Fruit fly (Drosophila melanogaster) whole organism, adult: ENCODE data around the gene Plzf.

ENCODE experiments used
- CG11617 ChIP-seq: fragments of 200-800 bp; sonication (Bioruptor generic); optimal IDR thresholded peaks from 2 replicates; lab custom pipeline; 2017; ENCODE audit warnings: mild to moderate bottlenecking, missing biosample characterization, missing genetic modification reagents, missing genetic modification characterization
- CG12768 ChIP-seq: fragments of 200-800 bp; sonication (Bioruptor generic); optimal IDR thresholded peaks from 2 replicates; lab custom pipeline; 2017; ENCODE audit warnings: missing biosample characterization, missing genetic modification characterization, mild to moderate bottlenecking, moderate library complexity, missing genetic modification reagents
- CG1620 ChIP-seq: fragments of 200-800 bp; sonication (Bioruptor generic); optimal IDR thresholded peaks from 2 replicates; lab custom pipeline; 2016; ENCODE audit warnings: missing biosample characterization, missing genetic modification characterization
- CG33017 ChIP-seq: fragments of 200-800 bp; sonication (Bioruptor generic); optimal IDR thresholded peaks from 2 replicates; lab custom pipeline; 2018; ENCODE audit warnings: missing biosample characterization, mild to moderate bottlenecking, missing genetic modification characterization, moderate library complexity
- CG5204 ChIP-seq: fragments of 200-800 bp; sonication (Bioruptor generic); optimal IDR thresholded peaks from 2 replicates; lab custom pipeline; 2016; ENCODE audit warnings: missing biosample characterization, missing genetic modification characterization
- CG7045 ChIP-seq: fragments of 200-800 bp; sonication (Bioruptor generic); optimal IDR thresholded peaks from 2 replicates; lab custom pipeline; 2017; ENCODE audit warnings: missing biosample characterization, mild to moderate bottlenecking, missing genetic modification characterization
- CG7101 ChIP-seq: fragments of 200-800 bp; sonication (Bioruptor generic); optimal IDR thresholded peaks from 2 replicates; lab custom pipeline; 2018; ENCODE audit warnings: missing biosample characterization, mild to moderate bottlenecking, missing genetic modification characterization, moderate library complexity
- Clk ChIP-seq: fragments of 200-800 bp; sonication (Bioruptor generic); optimal IDR thresholded peaks from 2 replicates; lab custom pipeline; 2017; ENCODE audit warnings: missing biosample characterization, missing genetic modification characterization
- Crg-1 ChIP-seq: fragments of 200-800 bp; sonication (Bioruptor generic); optimal IDR thresholded peaks from 2 replicates; lab custom pipeline; 2016; ENCODE audit warnings: missing biosample characterization, missing genetic modification characterization
- Hr96 ChIP-seq: fragments of 200-800 bp; sonication (Bioruptor generic); optimal IDR thresholded peaks from 2 replicates; lab custom pipeline; 2016; ENCODE audit warnings: missing biosample characterization, missing genetic modification characterization
- Mnt ChIP-seq: fragments of 200-800 bp; sonication (Bioruptor generic); optimal IDR thresholded peaks from 2 replicates; lab custom pipeline; 2016; ENCODE audit warnings: missing biosample characterization, mild to moderate bottlenecking, missing genetic modification characterization
- bab1 ChIP-seq: fragments of 200-800 bp; sonication (Bioruptor generic); optimal IDR thresholded peaks from 3 replicates; lab custom pipeline; 2019; ENCODE audit warnings: missing biosample characterization, mild to moderate bottlenecking, missing genetic modification characterization, moderate library complexity
- cic ChIP-seq: fragments of 200-800 bp; sonication (Bioruptor generic); optimal IDR thresholded peaks from 2 replicates; lab custom pipeline; 2017; ENCODE audit warnings: missing biosample characterization, mild to moderate bottlenecking, missing genetic modification characterization, moderate library complexity
- cnc ChIP-seq, 2 experiments: fragments of >200 bp; optimal IDR thresholded peaks; 2 replicates each; lab custom pipeline; 2017
- kay ChIP-seq: fragments of 200-800 bp; sonication (Bioruptor generic); peaks from one replicate; lab custom pipeline; 2016; ENCODE audit warnings: missing biosample characterization, missing genetic modification characterization, borderline replicate concordance
- ovo ChIP-seq: fragments of 200-800 bp; sonication (Bioruptor generic); optimal IDR thresholded peaks from 2 replicates; lab custom pipeline; 2016; ENCODE audit warnings: missing biosample characterization, missing genetic modification characterization
- pad ChIP-seq: fragments of 200-800 bp; sonication (Bioruptor generic); optimal IDR thresholded peaks from 3 replicates; lab custom pipeline; 2017; ENCODE audit warnings: missing biosample characterization, missing genetic modification characterization, mild to moderate bottlenecking, moderate library complexity, missing genetic modification reagents
- tj ChIP-seq: fragments of 200-800 bp; sonication (Bioruptor generic); optimal IDR thresholded peaks from 3 replicates; lab custom pipeline; 2017; ENCODE audit warnings: missing biosample characterization, mild to moderate bottlenecking, missing genetic modification characterization, moderate library complexity
- toe ChIP-seq: fragments of 200-800 bp; sonication (Bioruptor generic); optimal IDR thresholded peaks from 2 replicates; lab custom pipeline; 2016; ENCODE audit warnings: missing biosample characterization, missing genetic modification characterization

The Plzf gene

DNA sequence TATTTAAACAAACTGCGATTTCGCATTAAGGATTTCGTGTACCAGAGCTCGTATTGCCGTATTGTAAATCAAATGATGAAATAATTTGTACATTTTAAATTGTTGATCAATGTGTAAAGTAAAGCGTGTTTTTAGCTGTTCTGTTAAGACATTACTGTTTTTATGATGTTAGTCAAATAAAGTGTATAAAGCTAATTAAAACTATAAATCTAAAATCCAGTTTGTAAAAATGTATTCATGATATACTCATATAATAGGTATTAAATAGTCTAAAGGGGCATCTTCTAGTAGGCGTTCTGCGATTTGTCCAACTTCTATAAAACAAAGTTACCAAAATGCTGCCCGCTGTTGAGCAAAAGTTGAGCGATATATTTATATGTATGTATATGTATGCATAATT, 14.8 kb downstream of the Plzf start, which contains the start of gene CG18788:
Gene CG18788 (plus strand): TSS at position 301 of the 400 bp plus-strand sequence.
- TF ChIP-seq cic (GFP tag; lab: Kevin White, UChicago) (no peak), CG11617 (GFP tag; lab: Kevin White, UChicago) (no peak), Hr96 (GFP tag; lab: Kevin White, UChicago) (no peak), ovo (GFP tag; lab: Kevin White, UChicago) (no peak), CG12768 (GFP tag; lab: Kevin White, UChicago) (no peak)

DNA sequence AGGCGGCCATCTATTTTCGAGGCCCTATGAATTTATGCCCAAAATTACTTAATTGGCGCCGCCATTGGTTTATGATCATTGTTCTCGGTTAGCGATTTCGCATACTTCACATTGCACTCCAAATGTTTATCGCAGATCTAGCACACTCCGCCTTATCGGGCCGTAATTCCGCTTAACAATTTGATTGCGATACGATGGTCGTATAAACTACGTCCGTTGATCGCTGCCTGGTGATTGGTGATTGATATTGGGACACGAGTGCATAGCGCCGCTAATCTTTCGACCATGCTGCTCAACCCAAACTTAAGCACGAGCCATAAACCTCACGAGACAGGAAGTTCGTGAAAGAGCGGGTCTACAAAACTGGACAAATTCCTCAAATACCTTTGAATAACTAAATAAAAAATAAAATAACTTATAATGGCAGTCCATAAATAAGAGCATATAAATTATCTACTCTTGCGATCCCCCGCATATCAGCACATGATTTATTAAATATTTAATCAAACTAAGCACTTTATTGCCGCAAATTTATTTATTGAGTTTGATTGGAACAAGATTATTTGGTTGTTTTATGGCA, 18.1 kb downstream of the Plzf start:
- TF ChIP-seq cic (GFP tag; lab: Kevin White, UChicago) (peak; percentile 4), kay (GFP tag; lab: Kevin White, UChicago) (no peak), toe (GFP tag; lab: Kevin White, UChicago) (no peak), bab1 (GFP tag; lab: Kevin White, UChicago) (no peak), Clk (GFP tag; lab: Kevin White, UChicago) (no peak), CG11617 (GFP tag; lab: Kevin White, UChicago) (no peak), Mnt (GFP tag; lab: Kevin White, UChicago) (no peak), CG1620 (GFP tag; lab: Kevin White, UChicago) (no peak)

DNA sequence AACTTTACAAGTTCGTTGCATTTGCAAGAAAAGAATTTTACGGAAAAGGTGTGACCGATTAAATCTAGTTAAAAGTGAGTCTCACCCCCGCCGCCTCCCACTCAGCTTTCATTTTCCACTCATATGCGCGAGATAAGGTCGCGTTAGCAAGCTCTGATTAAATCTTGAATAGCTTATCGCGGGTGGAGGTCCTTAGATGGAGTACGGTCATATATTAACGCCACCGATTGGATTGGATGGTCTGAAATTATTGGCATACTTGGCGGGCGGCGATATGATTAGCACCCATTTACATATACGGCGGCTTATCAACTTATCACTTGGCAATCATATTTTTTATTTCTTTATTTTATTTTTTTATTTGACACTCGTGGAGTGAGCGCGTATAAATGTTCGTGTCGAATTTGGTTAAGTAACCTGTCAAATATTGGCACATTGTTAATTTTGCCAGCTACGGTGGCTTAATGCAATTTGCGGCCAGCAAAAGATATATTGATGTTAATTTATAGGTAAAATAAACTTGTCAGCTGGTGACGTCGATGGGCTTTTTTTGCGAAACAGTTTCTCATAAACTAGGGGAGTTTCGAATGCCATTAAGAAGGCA, 19.0 kb downstream of the Plzf start:
- TF ChIP-seq Hr96 (GFP tag; lab: Kevin White, UChicago) = peak; percentile 7
- no peak for TF ChIP-seq ovo (GFP tag; lab: Kevin White, UChicago)

DNA sequence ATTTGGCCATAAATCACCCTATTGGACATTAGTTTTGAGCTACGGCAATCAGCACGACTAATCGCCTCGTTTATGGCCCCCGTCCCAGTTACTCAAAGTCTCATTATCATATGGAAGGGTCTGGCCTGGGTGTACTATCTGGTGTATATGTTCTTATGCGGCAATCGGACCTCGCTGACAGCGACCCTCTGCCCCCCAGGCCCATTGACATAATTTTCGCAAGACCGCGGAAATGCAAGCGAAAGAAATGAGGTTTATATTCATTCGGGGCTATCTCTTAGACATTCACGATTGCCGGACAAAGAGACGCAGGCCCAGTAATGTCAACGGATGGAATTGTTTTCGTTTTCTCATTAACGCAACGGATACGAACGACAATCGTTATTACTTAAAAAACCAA, 19.9 kb downstream of the Plzf start:
- no peak for TF ChIP-seq kay (GFP tag; lab: Kevin White, UChicago)

DNA sequence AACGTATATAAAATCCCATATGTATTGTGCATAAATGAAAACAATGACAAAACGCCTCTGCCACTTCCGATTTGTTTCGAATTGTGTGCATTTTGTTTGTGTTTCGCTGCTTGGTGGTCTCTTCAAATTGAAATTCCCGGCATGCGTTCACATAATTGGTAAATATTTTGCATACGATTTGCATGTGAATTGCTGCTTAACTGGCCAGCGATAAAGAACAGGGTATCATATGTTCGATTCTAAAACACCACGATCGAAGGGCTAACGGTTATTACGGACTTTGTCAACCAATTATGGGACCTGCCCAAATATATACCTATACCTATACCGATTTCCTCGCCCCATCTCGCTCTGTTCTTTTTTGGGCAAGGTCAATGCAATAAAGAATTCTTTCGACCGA, 20.6 kb downstream of the Plzf start:
- TF ChIP-seq CG33017 (tag; lab: Kevin White, UChicago) (no peak), CG11617 (GFP tag; lab: Kevin White, UChicago) (no peak), CG1620 (GFP tag; lab: Kevin White, UChicago) (no peak), ovo (GFP tag; lab: Kevin White, UChicago) (no peak), cic (GFP tag; lab: Kevin White, UChicago) (no peak), cnc (optimal IDR thresholded peaks at IDR 0.05; lab: Kevin White, UChicago) (no peak), tj (no peak), CG12768 (GFP tag; lab: Kevin White, UChicago) (no peak), bab1 (GFP tag; lab: Kevin White, UChicago) (no peak), Hr96 (GFP tag; lab: Kevin White, UChicago) (no peak), Mnt (GFP tag; lab: Kevin White, UChicago) (no peak), CG7101 (tag; lab: Kevin White, UChicago) (no peak)

DNA sequence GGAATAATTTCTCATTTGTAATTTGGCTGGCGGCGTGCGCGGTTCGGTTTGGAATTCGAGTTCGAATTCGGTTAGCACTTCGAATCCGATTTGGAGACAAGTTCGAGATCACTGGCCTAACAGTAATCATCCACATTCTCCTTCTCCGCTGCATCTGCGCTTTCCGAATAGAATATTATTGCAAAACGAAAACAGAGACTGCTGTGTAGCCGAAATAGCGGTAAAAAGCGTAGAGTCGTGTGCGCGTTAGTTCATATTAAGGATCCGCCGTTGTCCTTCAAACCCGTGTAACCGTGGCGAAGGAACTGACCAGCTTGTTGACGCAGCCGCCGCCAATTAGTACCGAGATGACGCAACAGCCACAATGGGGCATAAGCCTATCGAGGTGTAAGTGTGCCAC, 21.3 kb downstream of the Plzf start, which contains the start of gene dmGlut:
Gene dmGlut (plus strand): TSS at position 4 of the 400 bp plus-strand sequence.
- no peak for TF ChIP-seq bab1 (GFP tag; lab: Kevin White, UChicago)
- peak; percentile 93 for TF ChIP-seq pad (GFP tag; lab: Kevin White, UChicago)

DNA sequence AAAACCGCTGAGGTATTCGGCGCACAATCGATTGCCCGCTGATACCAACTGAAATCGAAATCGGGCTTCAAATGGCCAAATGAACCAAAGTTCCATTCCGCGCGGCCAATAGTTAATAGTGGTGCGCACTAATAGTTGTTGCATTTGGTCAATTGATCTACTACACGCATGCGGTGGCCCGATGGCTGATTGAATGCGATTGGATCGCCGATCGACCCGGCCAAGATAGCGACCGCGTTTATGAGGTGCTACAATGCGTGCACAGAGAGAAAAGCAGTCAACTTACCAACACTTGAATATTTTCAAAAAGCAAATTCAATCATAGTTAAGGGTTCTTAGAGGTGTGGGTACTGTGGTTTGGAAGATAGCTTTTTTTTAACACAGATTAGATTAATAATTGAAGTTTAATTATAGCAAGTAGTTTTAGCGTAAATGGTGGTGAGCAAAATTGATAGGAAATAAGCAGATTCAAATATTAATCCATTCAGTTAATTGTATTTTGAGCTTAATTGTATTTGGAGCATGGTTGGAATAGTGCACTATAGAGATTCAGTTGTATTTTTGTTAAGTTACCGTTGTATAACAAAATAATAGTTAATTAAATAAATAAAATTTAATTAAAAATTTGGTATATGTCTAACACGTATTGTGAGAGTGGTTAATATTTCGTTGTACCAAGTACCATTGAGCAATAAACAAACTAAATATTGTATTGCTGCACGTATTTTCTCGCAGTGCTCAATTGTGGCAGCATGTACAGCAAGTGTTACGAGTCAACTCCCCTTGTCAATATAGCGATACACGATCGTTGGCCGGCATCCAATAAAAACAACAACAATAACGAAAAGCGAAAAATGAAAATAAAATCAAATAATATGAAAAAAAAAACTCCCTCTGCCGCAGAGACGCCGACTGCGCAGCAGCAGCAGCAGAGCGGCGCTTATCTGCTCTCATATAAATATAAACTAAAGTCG, 22.0 kb downstream of the Plzf start:
- TF ChIP-seq cic (GFP tag; lab: Kevin White, UChicago) = peak; percentile 3
- no peak for TF ChIP-seq Crg-1 (GFP tag; lab: Kevin White, UChicago)
- no peak for TF ChIP-seq pad (GFP tag; lab: Kevin White, UChicago)
- TF ChIP-seq CG12768 (GFP tag; lab: Kevin White, UChicago) = no peak
- TF ChIP-seq CG5204 (GFP tag; lab: Kevin White, UChicago) = peak; percentile 39
- peak; percentile 46 for TF ChIP-seq CG11617 (GFP tag; lab: Kevin White, UChicago)

DNA sequence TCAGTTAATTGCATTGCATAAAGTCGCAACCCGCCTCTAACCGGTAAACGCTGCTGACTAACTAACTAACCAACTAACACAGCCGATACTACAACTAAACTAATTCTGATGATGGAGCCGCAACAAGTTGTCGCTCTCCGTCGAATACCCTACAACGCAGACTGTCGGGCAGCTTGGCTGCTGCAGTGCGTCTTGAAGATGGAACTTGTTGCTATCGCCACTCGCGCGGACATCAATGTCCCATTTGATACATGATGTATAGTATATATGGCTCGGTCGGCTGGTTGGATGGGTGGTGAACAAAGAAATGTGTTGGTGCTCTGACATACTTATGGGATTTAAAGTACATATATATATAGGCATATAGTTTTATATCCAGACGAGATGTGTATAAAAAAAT, 23.2 kb downstream of the Plzf start:
- TF ChIP-seq CG7101 (tag; lab: Kevin White, UChicago) = no peak
- TF ChIP-seq CG7045 (GFP tag; lab: Kevin White, UChicago) = no peak
- TF ChIP-seq CG12768 (GFP tag; lab: Kevin White, UChicago) = peak; percentile 6
- peak; percentile 49 for TF ChIP-seq kay (GFP tag; lab: Kevin White, UChicago)
- peak; percentile 12 for TF ChIP-seq ovo (GFP tag; lab: Kevin White, UChicago)
- no peak for TF ChIP-seq Mnt (GFP tag; lab: Kevin White, UChicago)
